Worm (Caenorhabditis elegans): ENCODE measurements around the gene ephx-1.

- TF ChIP-seq ref-2 (tag; optimal IDR thresholded peaks at IDR 0.05) (no peak), ceh-19 (GFP tag; optimal IDR thresholded peaks at IDR 0.05) (no peak), lin-11 (tag; optimal IDR thresholded peaks at IDR 0.05) (no peak), zip-5 (tag; optimal IDR thresholded peaks at IDR 0.05) (no peak), ceh-2 (tag; optimal IDR thresholded peaks at IDR 0.05) (no peak), ceh-45 (GFP tag; IDR thresholded peaks at IDR 0.05) (no peak), gmeb-2 (tag; optimal IDR thresholded peaks at IDR 0.05) (no peak), ama-1 (optimal IDR thresholded peaks at IDR 0.05) (no peak), T23F11.4 (GFP tag; optimal IDR thresholded peaks at IDR 0.05) (no peak), dmd-4 (tag; optimal IDR thresholded peaks at IDR 0.05; ENCODE audit: borderline replicate concordance) (no peak), syd-9 (tag; optimal IDR thresholded peaks at IDR 0.05) (no peak), unc-86 (tag; optimal IDR thresholded peaks at IDR 0.05) (no peak), ahr-1 (tag; optimal IDR thresholded peaks at IDR 0.05) (no peak)
Measured at ce11 chrII:3975942-3976341, 28.8 kb upstream of the ephx-1 start, which contains the start of gene dos-2.

Data from whole organism, late embryonic.